Worm (Caenorhabditis elegans) whole organism, midembryonic: Measurements from ENCODE around the gene mtm-6.

Source experiments
- cog-1 ChIP-seq: sonication (generic microtip); optimal IDR thresholded peaks from 2 replicates; lab custom pipeline; 2016; ENCODE audit warnings: missing genetic modification characterization, missing compliant biosample characterization
- klf-2 ChIP-seq: fragments of 200-800 bp; sonication (Bioruptor generic); conservative IDR thresholded peaks from 2 replicates; pipeline ENCODE4 v1.3.6; 2022; ENCODE audit warnings: missing genetic modification reagents, missing genetic modification characterization, missing compliant biosample characterization

ce11 chrIII:13393647-13394046 lies 46.8 kb downstream of the mtm-6 start, which contains the start of gene qdpr-1:
- TF ChIP-seq cog-1 (tag; lab: Kevin White, UChicago) = no peak
- TF ChIP-seq klf-2 = no peak
